Fruit fly (Drosophila melanogaster) whole organism, embryonic: ENCODE data around the gene CG16756.

Experiments used
- Adf1 ChIP-seq: fragments of 200-800 bp; sonication (Bioruptor generic); IDR thresholded peaks from 2 replicates; pipeline ENCODE4 v1.3.6; 2022; ENCODE audit warnings: missing biosample characterization, missing genetic modification characterization
- Atf6 ChIP-seq: fragments of 200-800 bp; sonication (Bioruptor generic); IDR thresholded peaks from 2 replicates; pipeline ENCODE4 v1.3.6; 2022; ENCODE audit warnings: missing biosample characterization, missing genetic modification characterization
- C15 ChIP-seq: fragments of 200-800 bp; sonication (Bioruptor generic); IDR thresholded peaks from 3 replicates; pipeline ENCODE4 v1.3.6; 2022; ENCODE audit warnings: missing biosample characterization, missing genetic modification characterization
- CG10431 ChIP-seq: fragments of 200-800 bp; sonication (Bioruptor generic); optimal IDR thresholded peaks from 3 replicates; lab custom pipeline; 2018; ENCODE audit warnings: missing biosample characterization, mild to moderate bottlenecking, missing genetic modification characterization
- CG14014 ChIP-seq: fragments of 200-800 bp; sonication (Bioruptor generic); IDR thresholded peaks from 2 replicates; pipeline ENCODE4 v1.3.6; 2022; ENCODE audit warnings: missing biosample characterization, missing genetic modification characterization
- CG1647 ChIP-seq: fragments of 200-800 bp; sonication (Bioruptor generic); optimal IDR thresholded peaks from 3 replicates; lab custom pipeline; 2016; ENCODE audit warnings: missing biosample characterization, missing genetic modification characterization
- CG17385 ChIP-seq: fragments of 200-800 bp; sonication (Bioruptor generic); optimal IDR thresholded peaks from 3 replicates; lab custom pipeline; 2018; ENCODE audit warnings: missing biosample characterization, mild to moderate bottlenecking, missing genetic modification characterization
- CG17802 ChIP-seq: fragments of 200-800 bp; sonication (Bioruptor generic); optimal IDR thresholded peaks from 2 replicates; lab custom pipeline; 2018; ENCODE audit warnings: missing biosample characterization, mild to moderate bottlenecking, missing genetic modification characterization, moderate library complexity
- CG2199 ChIP-seq: fragments of 200-800 bp; sonication (Bioruptor generic); IDR thresholded peaks from 3 replicates; pipeline ENCODE4 v1.3.6; 2022; ENCODE audit warnings: missing biosample characterization, missing genetic modification characterization
- CG2712 ChIP-seq: fragments of 200-800 bp; optimal IDR thresholded peaks from 3 replicates; lab custom pipeline; 2019; ENCODE audit warnings: missing biosample characterization, mild to moderate bottlenecking, missing genetic modification characterization, moderate library complexity
- CG2875 ChIP-seq: fragments of 200-800 bp; sonication (Bioruptor generic); optimal IDR thresholded peaks from 2 replicates; lab custom pipeline; 2017; ENCODE audit warnings: missing biosample characterization, mild to moderate bottlenecking, missing genetic modification characterization, missing genetic modification reagents
- CG30431 ChIP-seq: fragments of 200-800 bp; sonication (Bioruptor generic); optimal IDR thresholded peaks from 2 replicates; lab custom pipeline; 2017; ENCODE audit warnings: missing biosample characterization, missing genetic modification characterization
- CG32772 ChIP-seq: fragments of 200-800 bp; sonication (Bioruptor generic); IDR thresholded peaks from 2 replicates; pipeline ENCODE4 v1.3.6; 2022; ENCODE audit warnings: missing biosample characterization, missing genetic modification characterization
- CG4404 ChIP-seq: fragments of 200-800 bp; sonication (Bioruptor generic); IDR thresholded peaks from 2 replicates; pipeline ENCODE4 v1.3.6; 2022; ENCODE audit warnings: missing biosample characterization, missing genetic modification characterization
- CG4854 ChIP-seq: fragments of 200-800 bp; sonication (Bioruptor generic); optimal IDR thresholded peaks from 2 replicates; lab custom pipeline; 2016; ENCODE audit warnings: missing biosample characterization, missing genetic modification characterization, inconsistent platforms
- CG6683 ChIP-seq: fragments of 200-800 bp; sonication (Bioruptor generic); optimal IDR thresholded peaks from 2 replicates; lab custom pipeline; 2017; ENCODE audit warnings: missing biosample characterization, mild to moderate bottlenecking, missing genetic modification characterization, missing genetic modification reagents
- CG6813 ChIP-seq: fragments of 200-800 bp; sonication (Bioruptor generic); optimal IDR thresholded peaks from 2 replicates; lab custom pipeline; 2017; ENCODE audit warnings: missing biosample characterization, missing genetic modification characterization, mild to moderate bottlenecking, moderate library complexity, missing genetic modification reagents
- CG7271 ChIP-seq: fragments of 200-800 bp; sonication (Bioruptor generic); optimal IDR thresholded peaks from 2 replicates; lab custom pipeline; 2018; ENCODE audit warnings: missing biosample characterization, mild to moderate bottlenecking, missing genetic modification characterization, moderate library complexity
- CG7745 ChIP-seq: fragments of 200-800 bp; sonication (Bioruptor generic); optimal IDR thresholded peaks from 2 replicates; lab custom pipeline; 2018; ENCODE audit warnings: missing biosample characterization, mild to moderate bottlenecking, missing genetic modification characterization, moderate library complexity
- CG8388 ChIP-seq: fragments of 200-800 bp; sonication (Bioruptor generic); optimal IDR thresholded peaks from 2 replicates; lab custom pipeline; 2019; ENCODE audit warnings: missing biosample characterization, mild to moderate bottlenecking, missing genetic modification characterization, moderate library complexity
- E2f2 ChIP-seq: fragments of 200-800 bp; sonication (Bioruptor generic); IDR thresholded peaks from 2 replicates; pipeline ENCODE4 v1.3.6; 2022; ENCODE audit warnings: missing biosample characterization, missing genetic modification characterization
- HmgZ ChIP-seq: fragments of 200-800 bp; sonication (Bioruptor generic); optimal IDR thresholded peaks from 2 replicates; lab custom pipeline; 2018; ENCODE audit warnings: missing biosample characterization, mild to moderate bottlenecking, missing genetic modification characterization
- Hmx ChIP-seq: fragments of 200-800 bp; sonication (Bioruptor generic); optimal IDR thresholded peaks from 2 replicates; lab custom pipeline; 2016; ENCODE audit warnings: missing biosample characterization, missing genetic modification characterization
- Hr39 ChIP-seq: fragments of >200 bp; optimal IDR thresholded peaks from 2 replicates; lab custom pipeline; 2017
- Lim3 ChIP-seq: fragments of 200-800 bp; sonication (Bioruptor generic); IDR thresholded peaks from 2 replicates; pipeline ENCODE4 v1.3.6; 2022; ENCODE audit warnings: missing biosample characterization, missing genetic modification characterization
- Lpt ChIP-seq: fragments of >200 bp; optimal IDR thresholded peaks from 2 replicates; lab custom pipeline; 2018; ENCODE audit warnings: missing biosample characterization, missing genetic modification characterization
- MBD-R2 ChIP-seq: fragments of 200-800 bp; sonication (Bioruptor generic); IDR thresholded peaks from 2 replicates; pipeline ENCODE4 v1.3.6; 2022; ENCODE audit warnings: missing biosample characterization, missing genetic modification characterization
- Nf-YB ChIP-seq: fragments of 200-800 bp; sonication (Bioruptor generic); optimal IDR thresholded peaks from 3 replicates; lab custom pipeline; 2019; ENCODE audit warnings: missing biosample characterization, mild to moderate bottlenecking, missing genetic modification characterization, moderate library complexity
- Oaz ChIP-seq: fragments of 200-800 bp; sonication (Bioruptor generic); IDR thresholded peaks from 2 replicates; pipeline ENCODE4 v1.3.6; 2022; ENCODE audit warnings: missing biosample characterization, missing genetic modification characterization
- Oli ChIP-seq: fragments of 200-800 bp; sonication (Bioruptor generic); optimal IDR thresholded peaks from 2 replicates; lab custom pipeline; 2018; ENCODE audit warnings: missing biosample characterization, mild to moderate bottlenecking, missing genetic modification characterization, moderate library complexity
- Poxn ChIP-seq: fragments of 200-800 bp; sonication (Bioruptor generic); IDR thresholded peaks from 2 replicates; pipeline ENCODE4 v1.3.6; 2022; ENCODE audit warnings: missing biosample characterization, missing genetic modification characterization
- Spps ChIP-seq: fragments of 200-800 bp; sonication (Bioruptor generic); optimal IDR thresholded peaks from 2 replicates; lab custom pipeline; 2018; ENCODE audit warnings: missing biosample characterization, mild to moderate bottlenecking, missing genetic modification characterization
- chinmo ChIP-seq: fragments of 200-800 bp; sonication (Bioruptor generic); IDR thresholded peaks from 4 replicates; pipeline ENCODE4 v1.3.6; 2022; ENCODE audit warnings: missing biosample characterization, missing genetic modification characterization; ENCODE audit not compliant: partially characterized antibody
- chn ChIP-seq: fragments of 200-800 bp; sonication (Bioruptor generic); optimal IDR thresholded peaks from 2 replicates; lab custom pipeline; 2016; ENCODE audit warnings: missing biosample characterization, missing genetic modification characterization
- crol ChIP-seq: fragments of 200-800 bp; sonication (Bioruptor generic); IDR thresholded peaks from 2 replicates; pipeline ENCODE4 v1.3.6; 2022; ENCODE audit warnings: missing biosample characterization, missing genetic modification characterization
- dan ChIP-seq: fragments of 200-800 bp; sonication (Bioruptor generic); IDR thresholded peaks from 2 replicates; pipeline ENCODE4 v1.3.6; 2022; ENCODE audit warnings: missing biosample characterization, missing genetic modification characterization
- gce ChIP-seq: fragments of 200-800 bp; sonication (Bioruptor generic); IDR thresholded peaks from 3 replicates; pipeline ENCODE4 v1.3.6; 2022; ENCODE audit warnings: missing biosample characterization, missing genetic modification characterization
- gro ChIP-seq: fragments of 200-800 bp; sonication (Bioruptor generic); optimal IDR thresholded peaks from 2 replicates; lab custom pipeline; 2016; ENCODE audit warnings: missing biosample characterization, missing genetic modification characterization
- luna ChIP-seq: fragments of 200-800 bp; sonication (Bioruptor generic); optimal IDR thresholded peaks from 2 replicates; lab custom pipeline; 2016; ENCODE audit warnings: missing biosample characterization, missing genetic modification characterization
- pfk ChIP-seq: fragments of 200-800 bp; sonication (Bioruptor generic); optimal IDR thresholded peaks from 2 replicates; lab custom pipeline; 2018; ENCODE audit warnings: missing biosample characterization, mild to moderate bottlenecking, missing genetic modification characterization, moderate library complexity
- pum ChIP-seq: fragments of 200-800 bp; sonication (Bioruptor generic); optimal IDR thresholded peaks from 2 replicates; lab custom pipeline; 2016; ENCODE audit warnings: missing biosample characterization, missing genetic modification characterization
- sima ChIP-seq: fragments of 200-800 bp; sonication (Bioruptor generic); optimal IDR thresholded peaks from 2 replicates; lab custom pipeline; 2016; ENCODE audit warnings: missing biosample characterization, missing genetic modification characterization
- sisA ChIP-seq: fragments of 200-800 bp; sonication (Bioruptor generic); IDR thresholded peaks from 2 replicates; pipeline ENCODE4 v1.3.6; 2022; ENCODE audit warnings: missing biosample characterization, missing genetic modification characterization
- slbo ChIP-seq: fragments of 200-800 bp; sonication (Bioruptor generic); IDR thresholded peaks from 2 replicates; pipeline ENCODE4 v1.3.6; 2022; ENCODE audit warnings: missing biosample characterization, missing genetic modification characterization
- sna ChIP-seq: fragments of 200-800 bp; sonication (Bioruptor generic); IDR thresholded peaks from 2 replicates; pipeline ENCODE4 v1.3.6; 2022; ENCODE audit warnings: missing biosample characterization, missing genetic modification characterization; ENCODE audit not compliant: partially characterized antibody
- stwl ChIP-seq: fragments of 200-800 bp; sonication (Bioruptor generic); optimal IDR thresholded peaks from 3 replicates; lab custom pipeline; 2018; ENCODE audit warnings: missing biosample characterization, mild to moderate bottlenecking, missing genetic modification characterization, moderate library complexity
- tap ChIP-seq: fragments of 200-800 bp; optimal IDR thresholded peaks from 3 replicates; lab custom pipeline; 2019; ENCODE audit warnings: missing biosample characterization, mild to moderate bottlenecking, missing genetic modification characterization, moderate library complexity
- tll ChIP-seq, 2 experiments: fragments of 200-800 bp in 1 of 2; fragments of >200 bp in 1 of 2; sonication (Bioruptor generic) in 1 of 2; optimal IDR thresholded peaks; 2 replicates each; lab custom pipeline; 2017 to 2019; ENCODE audit warnings: missing biosample characterization in 2 of 2, missing genetic modification characterization in 2 of 2, mild to moderate bottlenecking in 1 of 2, moderate library complexity in 1 of 2
- tup ChIP-seq: fragments of 200-800 bp; sonication (Bioruptor generic); optimal IDR thresholded peaks from 2 replicates; lab custom pipeline; 2016; ENCODE audit warnings: missing biosample characterization, mild to moderate bottlenecking, missing genetic modification characterization, moderate library complexity
- twi ChIP-seq: fragments of 200-800 bp; optimal IDR thresholded peaks from 2 replicates; lab custom pipeline; 2019; ENCODE audit warnings: missing biosample characterization, mild to moderate bottlenecking, missing genetic modification characterization, moderate library complexity

CG16756 gene

dm6 chrX:5429778-5430576 lies 2.7 kb downstream of the CG16756 start (continued):
- TF ChIP-seq CG2199 (GFP tag; lab: Robert Waterston, UW) (no peak), tap (tag; lab: Kevin White, UChicago) (peak; percentile 38), Poxn (0 out of 2 replicates have a peak, but pooled peaks have one; percentile 44), E2f2 (GFP tag; lab: Robert Waterston, UW) (peak; percentile 58), tll (GFP tag; optimal IDR thresholded peaks at IDR 0.05; lab: Kevin White, UChicago) (no peak), stwl (tag; lab: Kevin White, UChicago) (no peak), gro (GFP tag; lab: Kevin White, UChicago) (peak; percentile 75), tup (GFP tag; lab: Kevin White, UChicago) (peak; percentile 5), twi (tag; lab: Kevin White, UChicago) (no peak), sisA (GFP tag; lab: Robert Waterston, UW) (peak; percentile 69), CG7271 (no peak), luna (GFP tag; lab: Kevin White, UChicago) (peak; percentile 64), Hmx (peak; percentile 67), MBD-R2 (GFP tag; lab: Robert Waterston, UW) (peak; percentile 61; the same call in 1 of the 2 replicates), CG14014 (GFP tag; lab: Robert Waterston, UW) (peak; percentile 78), Spps (no peak), chinmo (0 out of 4 replicates have a peak, but pooled peaks have one; percentile 48), Hr39 (lab: Kevin White, UChicago) (no peak), Nf-YB (GFP tag; lab: Kevin White, UChicago) (peak; percentile 52), CG2712 (tag; lab: Kevin White, UChicago) (peak; percentile 61), CG17802 (no peak), CG32772 (GFP tag; lab: Robert Waterston, UW) (peak; percentile 69), Oli (peak; percentile 83), CG1647 (peak; percentile 59), dan (GFP tag; lab: Robert Waterston, UW) (no peak), HmgZ (peak; percentile 71), slbo (peak; percentile 87), sima (no peak), CG10431 (GFP tag; lab: Kevin White, UChicago) (no peak), CG30431 (GFP tag; lab: Kevin White, UChicago) (peak; percentile 54), CG7745 (tag; lab: Kevin White, UChicago) (no peak), chn (GFP tag; lab: Kevin White, UChicago) (peak; percentile 61), gce (GFP tag; lab: Robert Waterston, UW) (no peak), Oaz (peak; percentile 42), sna (no peak), Lpt (no peak), CG6813 (GFP tag; lab: Kevin White, UChicago) (peak; percentile 58), crol (GFP tag; lab: Robert Waterston, UW) (peak; percentile 93), CG8388 (GFP tag; lab: Kevin White, UChicago) (peak; percentile 53), CG2875 (peak; percentile 32), CG6683 (peak; percentile 62), CG4854 (peak; percentile 39), Atf6 (GFP tag; lab: Robert Waterston, UW) (peak; percentile 84), Lim3 (GFP tag; lab: Robert Waterston, UW) (no peak; the same call in 1 of the 2 replicates), C15 (GFP tag; lab: Robert Waterston, UW) (peak; percentile 49; the same call in 1 of the 3 replicates), pfk (no peak), CG17385 (peak; percentile 80), CG4404 (peak; percentile 74), pum (GFP tag; lab: Kevin White, UChicago) (peak; percentile 61), Adf1 (peak; percentile 86)
